Worm (Caenorhabditis elegans) whole organism, young adult: ENCODE data around the gene his-48.

Experiments used
- B0019.2 ChIP-seq: fragments of 200-800 bp; sonication (Bioruptor generic); conservative IDR thresholded peaks from 2 replicates; pipeline ENCODE4 v1.3.6; 2022; ENCODE audit warnings: missing genetic modification reagents, missing genetic modification characterization, missing compliant biosample characterization
- F22D6.2 ChIP-seq: sonication (generic microtip); optimal IDR thresholded peaks from 2 replicates; lab custom pipeline; 2016; ENCODE audit warnings: mild to moderate bottlenecking, missing genetic modification characterization, missing compliant biosample characterization
- F23B12.7 ChIP-seq: sonication (generic microtip); optimal IDR thresholded peaks from 2 replicates; lab custom pipeline; 2017; ENCODE audit warnings: missing genetic modification characterization, mild to moderate bottlenecking, missing compliant biosample characterization, antibody characterized with exemption, moderate library complexity; ENCODE audit not compliant: insufficient read depth
- F39B2.1 ChIP-seq: fragments of 200-800 bp; sonication (Bioruptor generic); IDR thresholded peaks from 2 replicates; pipeline ENCODE4 v1.3.6; 2022; ENCODE audit warnings: missing genetic modification reagents, missing genetic modification characterization, missing compliant biosample characterization
- F49E8.2 ChIP-seq: sonication (generic microtip); optimal IDR thresholded peaks from 3 replicates; lab custom pipeline; 2017; ENCODE audit warnings: missing genetic modification characterization, mild to moderate bottlenecking, missing compliant biosample characterization, antibody characterized with exemption, moderate library complexity; ENCODE audit not compliant: insufficient read depth
- T07F8.4 ChIP-seq: sonication (generic microtip); optimal IDR thresholded peaks from 2 replicates; lab custom pipeline; 2016; ENCODE audit warnings: mild to moderate bottlenecking, missing genetic modification characterization, moderate library complexity, missing compliant biosample characterization
- Y53F4B.3 ChIP-seq: fragments of 200-800 bp; sonication (Bioruptor generic); IDR thresholded peaks from 2 replicates; pipeline ENCODE4 v1.3.6; 2022; ENCODE audit warnings: missing genetic modification reagents, missing genetic modification characterization, missing compliant biosample characterization
- akir-1 ChIP-seq: fragments of 200-800 bp; sonication (Bioruptor generic); optimal IDR thresholded peaks from 2 replicates; lab custom pipeline; 2018; ENCODE audit warnings: mild to moderate bottlenecking, missing genetic modification characterization, moderate library complexity, missing compliant biosample characterization
- ama-1 ChIP-seq, 3 experiments: fragments of 150-350 bp in 1 of 3; sonication (generic microtip) in 2 of 3; optimal IDR thresholded peaks; 2 replicates each; lab custom pipeline; 2014 to 2018; ENCODE audit warnings: missing biosample characterization in 2 of 3, missing genetic modification characterization in 2 of 3, missing genetic modification reagents in 2 of 3
- athp-1 ChIP-seq: sonication (generic microtip); optimal IDR thresholded peaks from 2 replicates; lab custom pipeline; 2017; ENCODE audit warnings: mild to moderate bottlenecking, missing genetic modification characterization, missing compliant biosample characterization
- attf-5 ChIP-seq: fragments of 200-800 bp; sonication (Bioruptor generic); optimal IDR thresholded peaks from 2 replicates; lab custom pipeline; 2018; ENCODE audit warnings: mild to moderate bottlenecking, missing genetic modification characterization, missing compliant biosample characterization
- bed-1 ChIP-seq: fragments of 200-800 bp; sonication (Bioruptor generic); IDR thresholded peaks from 2 replicates; pipeline ENCODE4 v1.3.6; 2022; ENCODE audit warnings: missing genetic modification reagents, missing genetic modification characterization, missing compliant biosample characterization
- cebp-1 ChIP-seq, 2 experiments: fragments of 200-800 bp in 1 of 2; sonication (Bioruptor generic) in 1 of 2; sonication (generic microtip) in 1 of 2; IDR thresholded peaks in 1 of 2; optimal IDR thresholded peaks in 1 of 2; 2 replicates each; pipeline versions ENCODE4 v1.3.6 to Lab custom; 2017 to 2022; ENCODE audit warnings: missing compliant biosample characterization in 2 of 2, missing genetic modification characterization in 2 of 2, mild to moderate bottlenecking in 1 of 2, missing genetic modification reagents in 1 of 2, moderate library complexity in 1 of 2
- ceh-100 ChIP-seq: fragments of 200-800 bp; sonication (Bioruptor generic); IDR thresholded peaks from 2 replicates; pipeline ENCODE4 v1.3.6; 2022; ENCODE audit warnings: missing genetic modification reagents, missing genetic modification characterization, missing compliant biosample characterization
- chd-7 ChIP-seq: sonication (generic microtip); optimal IDR thresholded peaks from 2 replicates; lab custom pipeline; 2016; ENCODE audit warnings: mild to moderate bottlenecking, missing genetic modification characterization, moderate library complexity, missing compliant biosample characterization
- egrh-3 ChIP-seq: fragments of 200-800 bp; sonication (Bioruptor generic); IDR thresholded peaks from 2 replicates; pipeline ENCODE4 v1.3.6; 2022; ENCODE audit warnings: missing genetic modification reagents, missing genetic modification characterization, missing compliant biosample characterization
- hmg-20 ChIP-seq: fragments of 200-800 bp; sonication (Bioruptor generic); IDR thresholded peaks from 2 replicates; pipeline ENCODE4 v1.3.6; 2022; ENCODE audit warnings: missing genetic modification reagents, missing genetic modification characterization, missing compliant biosample characterization
- hrde-1 ChIP-seq: sonication (generic microtip); optimal IDR thresholded peaks from 2 replicates; lab custom pipeline; 2016; ENCODE audit warnings: missing genetic modification characterization, mild to moderate bottlenecking, missing compliant biosample characterization, moderate library complexity, missing genotype, missing genetic modification reagents, borderline replicate concordance
- let-607 ChIP-seq, 2 experiments: fragments of 200-800 bp in 1 of 2; sonication (Bioruptor generic) in 1 of 2; sonication (generic microtip) in 1 of 2; optimal IDR thresholded peaks; 2 replicates each; lab custom pipeline; 2016 to 2018; ENCODE audit warnings: mild to moderate bottlenecking in 2 of 2, missing compliant biosample characterization in 2 of 2, missing genetic modification characterization in 2 of 2, moderate library complexity in 2 of 2, missing genotype in 1 of 2
- lin-26 ChIP-seq: fragments of 200-800 bp; sonication (Bioruptor generic); IDR thresholded peaks from 2 replicates; pipeline ENCODE4 v1.3.6; 2022; ENCODE audit warnings: missing genetic modification reagents, missing genetic modification characterization, missing compliant biosample characterization
- lin-35 ChIP-seq, 3 experiments: fragments of 150-350 bp in 2 of 3; sonication (generic microtip) in 1 of 3; optimal IDR thresholded peaks; 2 replicates each; lab custom pipeline; 2014 to 2018; ENCODE audit warnings: missing biosample characterization in 3 of 3, missing genetic modification characterization in 3 of 3, missing genetic modification reagents in 3 of 3
- mcd-1 ChIP-seq: fragments of 200-800 bp; sonication (Bioruptor generic); IDR thresholded peaks from 2 replicates; pipeline ENCODE4 v1.3.6; 2022; ENCODE audit warnings: missing genetic modification reagents, missing genetic modification characterization, missing compliant biosample characterization
- nfya-2 ChIP-seq: fragments of 200-800 bp; sonication (Bioruptor generic); IDR thresholded peaks from 2 replicates; pipeline ENCODE4 v1.3.6; 2022; ENCODE audit warnings: missing genetic modification reagents, missing genetic modification characterization, missing compliant biosample characterization
- nhr-179 ChIP-seq: sonication (generic microtip); optimal IDR thresholded peaks from 2 replicates; lab custom pipeline; 2016; ENCODE audit warnings: mild to moderate bottlenecking, missing genetic modification characterization, missing compliant biosample characterization
- nhr-80 ChIP-seq: sonication (generic microtip); optimal IDR thresholded peaks from 2 replicates; lab custom pipeline; 2016; ENCODE audit warnings: missing genetic modification characterization, missing compliant biosample characterization
- sea-2 ChIP-seq: fragments of 200-800 bp; sonication (Bioruptor generic); IDR thresholded peaks from 2 replicates; pipeline ENCODE4 v1.3.6; 2022; ENCODE audit warnings: missing genetic modification characterization, missing compliant biosample characterization
- snpc-4 ChIP-seq, 5 experiments: fragments of 150-350 bp in 1 of 5; sonication (generic microtip) in 4 of 5; optimal IDR thresholded peaks; 2 replicates each; lab custom pipeline; 2014 to 2018; ENCODE audit warnings: missing genetic modification characterization in 5 of 5, missing biosample characterization in 3 of 5, antibody characterized with exemption in 2 of 5, mild to moderate bottlenecking in 2 of 5, missing compliant biosample characterization in 2 of 5, missing genotype in 2 of 5, moderate library complexity in 2 of 5, missing genetic modification reagents in 1 of 5
- zfh-2 ChIP-seq: fragments of 200-800 bp; sonication (Bioruptor generic); conservative IDR thresholded peaks from 2 replicates; pipeline ENCODE4 v1.3.6; 2022; ENCODE audit warnings: missing genetic modification reagents, missing genetic modification characterization, missing compliant biosample characterization
- ztf-25 ChIP-seq: fragments of 200-800 bp; sonication (Bioruptor generic); IDR thresholded peaks from 2 replicates; pipeline ENCODE4 v1.3.6; 2022; ENCODE audit warnings: missing genetic modification reagents, missing genetic modification characterization, missing compliant biosample characterization
- ztf-28 ChIP-seq: fragments of 200-800 bp; sonication (Bioruptor generic); IDR thresholded peaks from 2 replicates; pipeline ENCODE4 v1.3.6; 2022; ENCODE audit warnings: missing genetic modification reagents, missing genetic modification characterization, missing compliant biosample characterization
- ztf-3 ChIP-seq: fragments of 200-800 bp; sonication (Bioruptor generic); optimal IDR thresholded peaks from 2 replicates; lab custom pipeline; 2018; ENCODE audit warnings: mild to moderate bottlenecking, missing genetic modification characterization, missing compliant biosample characterization

his-48 gene

ce11 chrIV:11304970-11305369 lies 19.6 kb upstream of the his-48 start (continued):
- no peak for TF ChIP-seq hmg-20
- TF ChIP-seq let-607 (tag; optimal IDR thresholded peaks at IDR 0.05; lab: Kevin White, UChicago) = no peak

ce11 chrIV:11306548-11306947 lies 18.0 kb upstream of the his-48 start, which contains the start of gene B0035.13:
TSS of gene B0035.13 (minus strand) at chrIV:11306720.
- TF ChIP-seq hrde-1 = no peak
- TF ChIP-seq ztf-25 (GFP tag; lab: Robert Waterston, UW) = no peak
- TF ChIP-seq nfya-2 = no peak
- no peak for TF ChIP-seq ztf-3 (GFP tag; lab: Kevin White, UChicago)
- peak; percentile 18 for TF ChIP-seq nhr-80 (tag; lab: Kevin White, UChicago)
- TF ChIP-seq egrh-3 = no peak
- no peak for TF ChIP-seq F22D6.2 (tag; lab: Kevin White, UChicago)

ce11 chrIV:11307770-11308169 lies 16.8 kb upstream of the his-48 start:
- TF ChIP-seq nfya-2 = no peak
- no peak for TF ChIP-seq chd-7 (tag; lab: Kevin White, UChicago)
- no peak for TF ChIP-seq bed-1 (GFP tag; lab: Robert Waterston, UW)
- no peak for TF ChIP-seq T07F8.4 (tag; lab: Kevin White, UChicago)
- no peak for TF ChIP-seq nhr-179
- TF ChIP-seq sea-2 = no peak
- no peak for TF ChIP-seq let-607 (tag; optimal IDR thresholded peaks at IDR 0.05; lab: Kevin White, UChicago)
- no peak for TF ChIP-seq snpc-4 (GFP tag; optimal IDR thresholded peaks at IDR 0.05; lab: Kevin White, UChicago)
- TF ChIP-seq snpc-4 (tag; optimal IDR thresholded peaks at IDR 0.05; lab: Kevin White, UChicago) = no peak
- TF ChIP-seq ztf-3 (GFP tag; lab: Kevin White, UChicago) = no peak
- no peak for TF ChIP-seq B0019.2 (GFP tag; lab: Robert Waterston, UW)
- TF ChIP-seq F49E8.2 (tag; lab: Kevin White, UChicago) = no peak
- TF ChIP-seq, all 124 proteins: peak for 0

- TF ChIP-seq cebp-1 (GFP tag; IDR thresholded peaks at IDR 0.05; lab: Robert Waterston, UW) = no peak
- peak; percentile 44 for TF ChIP-seq cebp-1 (tag; optimal IDR thresholded peaks at IDR 0.05; lab: Kevin White, UChicago)
- TF ChIP-seq akir-1 = no peak
- peak; percentile 43 for TF ChIP-seq ceh-100 (GFP tag; lab: Robert Waterston, UW)
- peak; percentile 49 for TF ChIP-seq F23B12.7
- TF ChIP-seq attf-5 = peak; percentile 49
- TF ChIP-seq athp-1 (tag; lab: Kevin White, UChicago) = no peak
- 0 out of 2 replicates have a peak, but pooled peaks have one; percentile 21 for TF ChIP-seq mcd-1
- TF ChIP-seq nhr-80 (tag; lab: Kevin White, UChicago) = peak; percentile 6
- TF ChIP-seq lin-35 (GFP tag; optimal IDR thresholded peaks at IDR 0.05; lab: Kevin White, UChicago) = peak in 1 of 3 experiments; percentile 25
Measured at ce11 chrIV:11310624-11311023, 13.9 kb upstream of the his-48 start, which contains the start of gene znf-207. TSS of gene znf-207 (plus strand) at chrIV:11310972.

ce11 chrIV:11311484-11311883 lies 13.1 kb upstream of the his-48 start:
- TF ChIP-seq F39B2.1 (GFP tag; lab: Robert Waterston, UW) = no peak
- no peak for TF ChIP-seq Y53F4B.3 (GFP tag; lab: Robert Waterston, UW)
- no peak for TF ChIP-seq ama-1 (optimal IDR thresholded peaks at IDR 0.05; lab: Kevin White, UChicago)
- TF ChIP-seq ama-1 (GFP tag; optimal IDR thresholded peaks at IDR 0.05; lab: Kevin White, UChicago) = no peak
- no peak for TF ChIP-seq sea-2
- peak; percentile 71 for TF ChIP-seq zfh-2 (GFP tag; lab: Robert Waterston, UW)
- 0 out of 2 replicates have a peak, but pooled peaks have one; percentile 53 for TF ChIP-seq ztf-28 (GFP tag; lab: Robert Waterston, UW)
- no peak for TF ChIP-seq ceh-100 (GFP tag; lab: Robert Waterston, UW)
- no peak for TF ChIP-seq bed-1 (GFP tag; lab: Robert Waterston, UW)
- peak; percentile 18; the same call in 1 of the 2 replicates for TF ChIP-seq lin-26
